Worm (Caenorhabditis elegans) whole organism, late embryonic: ENCODE data around the gene F38B6.4.

Experiments
- T23F11.4 ChIP-seq: fragments of 200-800 bp; sonication (Bioruptor generic); optimal IDR thresholded peaks from 2 replicates; lab custom pipeline; 2018; ENCODE audit warnings: mild to moderate bottlenecking, missing genetic modification characterization, missing compliant biosample characterization
- Y22D7AL.16 ChIP-seq: sonication (generic microtip); optimal IDR thresholded peaks from 2 replicates; lab custom pipeline; 2016; ENCODE audit warnings: missing genetic modification characterization, missing compliant biosample characterization
- ahr-1 ChIP-seq: sonication (generic microtip); optimal IDR thresholded peaks from 2 replicates; lab custom pipeline; 2016; ENCODE audit warnings: missing genetic modification characterization, missing compliant biosample characterization
- ama-1 ChIP-seq: fragments of 150-350 bp; optimal IDR thresholded peaks from 2 replicates; lab custom pipeline; 2014
- ceh-14 ChIP-seq: sonication (generic microtip); optimal IDR thresholded peaks from 2 replicates; lab custom pipeline; 2016; ENCODE audit warnings: missing genotype, missing genetic modification characterization, missing compliant biosample characterization
- ceh-19 ChIP-seq: fragments of 200-800 bp; sonication (Bioruptor generic); optimal IDR thresholded peaks from 2 replicates; lab custom pipeline; 2018; ENCODE audit warnings: mild to moderate bottlenecking, missing genetic modification characterization, missing compliant biosample characterization
- ceh-24 ChIP-seq: sonication (generic microtip); optimal IDR thresholded peaks from 2 replicates; lab custom pipeline; 2016; ENCODE audit warnings: mild to moderate bottlenecking, missing genetic modification characterization, missing compliant biosample characterization
- ceh-30 ChIP-seq: fragments of 150-350 bp; optimal IDR thresholded peaks from 2 replicates; lab custom pipeline; 2014; ENCODE audit warnings: missing biosample characterization, missing genetic modification characterization
- ceh-31 ChIP-seq: sonication (generic microtip); optimal IDR thresholded peaks from 2 replicates; lab custom pipeline; 2016; ENCODE audit warnings: missing genetic modification characterization, missing compliant biosample characterization
- ceh-34 ChIP-seq: sonication (generic microtip); optimal IDR thresholded peaks from 2 replicates; lab custom pipeline; 2016; ENCODE audit warnings: mild to moderate bottlenecking, missing genetic modification characterization, missing compliant biosample characterization
- ceh-48 ChIP-seq: sonication (generic microtip); optimal IDR thresholded peaks from 2 replicates; lab custom pipeline; 2016; ENCODE audit warnings: missing genetic modification characterization, inconsistent platforms, missing compliant biosample characterization
- ceh-6 ChIP-seq: fragments of 200-800 bp; sonication (Bioruptor generic); optimal IDR thresholded peaks from 2 replicates; lab custom pipeline; 2018; ENCODE audit warnings: mild to moderate bottlenecking, missing genetic modification characterization, missing compliant biosample characterization
- ceh-9 ChIP-seq: sonication (generic microtip); optimal IDR thresholded peaks from 2 replicates; lab custom pipeline; 2016; ENCODE audit warnings: mild to moderate bottlenecking, missing genetic modification characterization, inconsistent platforms, missing compliant biosample characterization
- dmd-4 ChIP-seq: sonication (generic microtip); optimal IDR thresholded peaks from 2 replicates; lab custom pipeline; 2016; ENCODE audit warnings: borderline replicate concordance, missing genetic modification characterization, missing compliant biosample characterization
- ets-4 ChIP-seq: sonication (generic microtip); optimal IDR thresholded peaks from 2 replicates; lab custom pipeline; 2016; ENCODE audit warnings: missing genetic modification characterization, missing compliant biosample characterization
- eyg-1 ChIP-seq: sonication (generic microtip); optimal IDR thresholded peaks from 2 replicates; lab custom pipeline; 2016; ENCODE audit warnings: missing genotype, missing genetic modification characterization, missing compliant biosample characterization
- fax-1 ChIP-seq: sonication (generic microtip); optimal IDR thresholded peaks from 2 replicates; lab custom pipeline; 2016; ENCODE audit warnings: missing genotype, missing genetic modification characterization, missing compliant biosample characterization
- fkh-10 ChIP-seq: fragments of 150-350 bp; optimal IDR thresholded peaks from 2 replicates; lab custom pipeline; 2014; ENCODE audit warnings: missing biosample characterization, missing genetic modification reagents, missing genetic modification characterization
- fkh-6 ChIP-seq: sonication (generic microtip); optimal IDR thresholded peaks from 2 replicates; lab custom pipeline; 2016; ENCODE audit warnings: missing genetic modification characterization, missing compliant biosample characterization
- hlh-6 ChIP-seq: sonication (generic microtip); optimal IDR thresholded peaks from 2 replicates; lab custom pipeline; 2016; ENCODE audit warnings: missing genotype, missing genetic modification characterization, missing compliant biosample characterization
- lim-6 ChIP-seq: sonication (generic microtip); optimal IDR thresholded peaks from 2 replicates; lab custom pipeline; 2016; ENCODE audit warnings: missing genetic modification characterization, missing compliant biosample characterization
- madf-2 ChIP-seq: sonication (generic microtip); optimal IDR thresholded peaks from 2 replicates; lab custom pipeline; 2017; ENCODE audit warnings: missing genetic modification characterization, missing compliant biosample characterization
- nhr-11 ChIP-seq: fragments of 150-350 bp; optimal IDR thresholded peaks from 2 replicates; lab custom pipeline; 2014; ENCODE audit warnings: missing biosample characterization, missing genetic modification characterization
- npax-4 ChIP-seq: sonication (generic microtip); optimal IDR thresholded peaks from 2 replicates; lab custom pipeline; 2016; ENCODE audit warnings: missing genetic modification characterization, missing compliant biosample characterization
- pax-1 ChIP-seq: fragments of 150-350 bp; optimal IDR thresholded peaks from 2 replicates; lab custom pipeline; 2014; ENCODE audit warnings: missing biosample characterization, missing genetic modification characterization
- pha-2 ChIP-seq: sonication (generic microtip); optimal IDR thresholded peaks from 2 replicates; lab custom pipeline; 2017; ENCODE audit warnings: mild to moderate bottlenecking, missing genetic modification characterization, missing compliant biosample characterization
- pha-4 ChIP-seq: fragments of 150-350 bp; optimal IDR thresholded peaks from 2 replicates; lab custom pipeline; 2018; ENCODE audit warnings: missing biosample characterization, missing genetic modification reagents, missing genetic modification characterization
- pqm-1 ChIP-seq: sonication (generic microtip); optimal IDR thresholded peaks from 2 replicates; lab custom pipeline; 2016; ENCODE audit warnings: missing genetic modification characterization, missing compliant biosample characterization
- rnt-1 ChIP-seq: sonication (generic microtip); optimal IDR thresholded peaks from 2 replicates; lab custom pipeline; 2016; ENCODE audit warnings: missing genetic modification characterization, missing compliant biosample characterization
- sox-2 ChIP-seq: fragments of 200-800 bp; sonication (Bioruptor generic); IDR thresholded peaks from 2 replicates; pipeline ENCODE4 v1.3.6; 2022; ENCODE audit warnings: missing genetic modification reagents, missing genetic modification characterization, missing compliant biosample characterization
- sox-4 ChIP-seq: sonication (generic microtip); optimal IDR thresholded peaks from 2 replicates; lab custom pipeline; 2017; ENCODE audit warnings: mild to moderate bottlenecking, missing genetic modification characterization, inconsistent platforms, missing compliant biosample characterization
- syd-9 ChIP-seq: sonication (generic microtip); optimal IDR thresholded peaks from 2 replicates; lab custom pipeline; 2016; ENCODE audit warnings: mild to moderate bottlenecking, missing genetic modification characterization, moderate library complexity, missing compliant biosample characterization
- tbx-2 ChIP-seq: sonication (generic microtip); optimal IDR thresholded peaks from 2 replicates; lab custom pipeline; 2016; ENCODE audit warnings: missing genetic modification characterization, missing compliant biosample characterization
- tbx-7 ChIP-seq: sonication (generic microtip); optimal IDR thresholded peaks from 2 replicates; lab custom pipeline; 2016; ENCODE audit warnings: missing genotype, missing genetic modification characterization, missing compliant biosample characterization
- ttx-3 ChIP-seq: sonication (generic microtip); optimal IDR thresholded peaks from 2 replicates; lab custom pipeline; 2016; ENCODE audit warnings: missing genetic modification reagents, missing genetic modification characterization, missing compliant biosample characterization
- unc-42 ChIP-seq: sonication (generic microtip); optimal IDR thresholded peaks from 2 replicates; lab custom pipeline; 2016; ENCODE audit warnings: missing genotype, missing genetic modification characterization, missing compliant biosample characterization
- unc-55 ChIP-seq: sonication (generic microtip); optimal IDR thresholded peaks from 2 replicates; lab custom pipeline; 2017; ENCODE audit warnings: missing biosample characterization, missing genetic modification reagents, missing genetic modification characterization
- zip-5 ChIP-seq: sonication (generic microtip); optimal IDR thresholded peaks from 2 replicates; lab custom pipeline; 2016; ENCODE audit warnings: missing genetic modification characterization, missing compliant biosample characterization

The F38B6.4 gene

ce11 chrX:6687345-6687744, 12.7 kb downstream of the F38B6.4 start:
- no peak for TF ChIP-seq ceh-19 (GFP tag; lab: Kevin White, UChicago)
- no peak for TF ChIP-seq pha-4 (tag; lab: Kevin White, UChicago)
- no peak for TF ChIP-seq ceh-14 (tag; lab: Kevin White, UChicago)
- no peak for TF ChIP-seq pha-2
- no peak for TF ChIP-seq ahr-1
- no peak for TF ChIP-seq ttx-3 (tag; lab: Kevin White, UChicago)
- no peak for TF ChIP-seq ceh-34 (tag; lab: Kevin White, UChicago)
- no peak for TF ChIP-seq syd-9
- TF ChIP-seq hlh-6 (tag; lab: Kevin White, UChicago) = no peak
- no peak for TF ChIP-seq ets-4 (tag; lab: Kevin White, UChicago)
- TF ChIP-seq ceh-24 (tag; lab: Kevin White, UChicago) = no peak
- TF ChIP-seq ceh-6 = no peak
- no peak for TF ChIP-seq zip-5
- TF ChIP-seq sox-4 = no peak
- TF ChIP-seq dmd-4 (tag; lab: Kevin White, UChicago) = no peak
- TF ChIP-seq sox-2 = no peak
- no peak for TF ChIP-seq ceh-31
- TF ChIP-seq lim-6 (tag; lab: Kevin White, UChicago) = no peak
- no peak for TF ChIP-seq ceh-48 (tag; lab: Kevin White, UChicago)
- TF ChIP-seq pax-1 = no peak

ce11 chrX:6687756-6688155, 13.1 kb downstream of the F38B6.4 start:
- TF ChIP-seq npax-4 (no peak), fax-1 (tag; lab: Kevin White, UChicago) (no peak), ahr-1 (no peak), T23F11.4 (GFP tag; lab: Kevin White, UChicago) (no peak), lim-6 (tag; lab: Kevin White, UChicago) (peak; percentile 74)

ce11 chrX:6688953-6689562, 14.4 kb downstream of the F38B6.4 start:
- TF ChIP-seq pqm-1 (tag; lab: Kevin White, UChicago) = no peak
- peak; percentile 83 for TF ChIP-seq ceh-34 (tag; lab: Kevin White, UChicago)
- TF ChIP-seq rnt-1 = no peak
- no peak for TF ChIP-seq fkh-10 (GFP tag; lab: Kevin White, UChicago)
- TF ChIP-seq unc-55 = peak; percentile 0
- TF ChIP-seq ceh-30 (tag; lab: Kevin White, UChicago) = no peak

ce11 chrX:6689985-6690384, 15.3 kb downstream of the F38B6.4 start, which contains the start of gene F38B6.6:
F38B6.6 (minus strand) TSS chrX:6690085.
- TF ChIP-seq ahr-1 (no peak), pqm-1 (tag; lab: Kevin White, UChicago) (no peak), Y22D7AL.16 (tag; lab: Kevin White, UChicago) (no peak), tbx-2 (tag; lab: Kevin White, UChicago) (no peak), fkh-6 (tag; lab: Kevin White, UChicago) (no peak), tbx-7 (tag; lab: Kevin White, UChicago) (no peak), lim-6 (tag; lab: Kevin White, UChicago) (no peak), madf-2 (tag; lab: Kevin White, UChicago) (no peak), ceh-9 (no peak), syd-9 (no peak), ama-1 (lab: Kevin White, UChicago) (no peak), eyg-1 (tag; lab: Kevin White, UChicago) (no peak), ceh-31 (no peak), sox-4 (no peak)

- TF ChIP-seq nhr-11 (tag; lab: Kevin White, UChicago) (no peak), ama-1 (lab: Kevin White, UChicago) (no peak), fkh-6 (tag; lab: Kevin White, UChicago) (no peak), npax-4 (no peak), unc-42 (tag; lab: Kevin White, UChicago) (peak; percentile 81), ahr-1 (no peak)
Measured at ce11 chrX:6691653-6692052, 17.0 kb downstream of the F38B6.4 start.
